Worm (Caenorhabditis elegans) whole organism, L4/young adult: ENCODE results near the gene str-222.

Experiments used
- dao-5 ChIP-seq: sonication (generic microtip); optimal IDR thresholded peaks from 2 replicates; lab custom pipeline; 2016; ENCODE audit warnings: missing genotype, missing genetic modification characterization, moderate library complexity, missing compliant biosample characterization
- him-1 ChIP-seq: sonication (generic microtip); optimal IDR thresholded peaks from 2 replicates; lab custom pipeline; 2016; ENCODE audit warnings: missing genotype, missing genetic modification reagents, missing genetic modification characterization, missing compliant biosample characterization

- TF ChIP-seq dao-5 (tag; lab: Kevin White, UChicago) (no peak), him-1 (tag; lab: Kevin White, UChicago) (no peak)
These were observed 21.2 kb upstream of the str-222 start, which contains the start of gene srbc-41 for ce11 chrV:1614726-1615125.
